Fruit fly (Drosophila melanogaster): ENCODE results near the gene Elovl7.

The Elovl7 gene

DNA sequence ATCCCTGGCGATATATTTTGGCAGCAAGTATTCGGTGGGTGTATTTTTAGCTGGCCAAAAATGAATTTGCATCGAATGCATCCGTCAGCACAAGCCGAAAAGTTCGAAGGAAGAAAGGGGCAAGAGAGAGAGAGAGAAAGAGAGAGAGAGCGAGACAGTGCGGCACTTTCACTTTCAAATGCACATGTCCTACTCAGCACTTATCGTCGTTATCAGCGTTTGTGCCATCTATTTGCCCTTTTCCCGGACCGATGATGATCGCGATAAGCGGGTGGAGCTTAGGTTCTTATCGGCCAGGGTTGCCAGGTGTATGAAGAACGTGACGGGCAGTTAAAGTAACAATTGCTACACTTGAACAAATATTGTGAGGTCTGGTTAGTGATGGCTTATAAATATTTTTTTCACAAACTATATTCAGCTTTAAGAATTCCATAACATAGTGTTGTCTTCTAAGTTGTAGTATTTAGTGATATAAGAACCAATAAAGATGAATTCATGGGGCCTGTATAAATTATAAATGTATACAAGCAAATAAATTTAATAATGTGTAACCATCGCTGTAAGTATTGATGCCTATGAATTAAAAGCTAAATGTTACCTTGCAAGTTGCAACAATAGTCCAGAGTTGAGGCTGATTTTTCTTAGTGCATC lies 50.8 kb downstream of the Elovl7 start (continued):
- TF ChIP-seq MESR4 (GFP tag; optimal IDR thresholded peaks at IDR 0.05) (no peak), trem (tag; optimal IDR thresholded peaks at IDR 0.05) (no peak), dmrt11E (tag; optimal IDR thresholded peaks at IDR 0.05) (peak; percentile 17), Oaz (GFP tag; IDR thresholded peaks at IDR 0.05) (no peak), CG3065 (GFP tag; optimal IDR thresholded peaks at IDR 0.05) (no peak), tna (GFP tag; IDR thresholded peaks at IDR 0.05; ENCODE audit: partially characterized antibody) (no peak), Mes4 (GFP tag; optimal IDR thresholded peaks at IDR 0.05) (no peak), hth (optimal IDR thresholded peaks at IDR 0.05) (no peak), Sin3A (optimal IDR thresholded peaks at IDR 0.05) (no peak), crp (GFP tag; optimal IDR thresholded peaks at IDR 0.05) (no peak), gem (tag; optimal IDR thresholded peaks at IDR 0.05) (peak; percentile 17)

DNA sequence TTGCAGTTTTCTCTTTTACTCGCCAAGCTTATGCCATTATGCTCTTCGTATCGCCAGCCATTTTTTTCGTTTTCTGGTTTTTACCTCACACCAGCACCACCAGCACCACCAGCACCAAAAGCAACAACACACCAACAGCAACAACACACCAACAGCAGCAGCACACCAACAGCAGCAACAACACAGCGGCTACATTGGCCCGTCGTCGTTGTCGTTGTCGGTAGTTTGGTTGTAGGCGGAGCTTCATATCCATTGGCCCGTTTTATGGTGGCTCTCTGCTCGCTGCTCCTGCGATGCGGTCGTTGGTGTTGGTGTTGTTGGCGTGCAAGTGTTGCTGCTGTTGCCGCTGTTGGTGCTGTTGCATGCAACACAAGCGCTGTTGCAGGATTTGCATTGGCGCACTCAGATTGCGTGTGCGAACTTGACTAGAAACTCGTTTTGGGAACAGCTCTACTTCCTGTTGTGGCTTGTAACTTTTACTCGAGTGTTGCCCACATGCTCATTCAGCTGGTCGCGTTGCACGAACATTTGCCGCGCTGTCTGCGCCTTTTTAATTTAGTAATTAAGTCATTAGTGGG lies 58.8 kb downstream of the Elovl7 start:
- TF ChIP-seq CG5180 (GFP tag; optimal IDR thresholded peaks at IDR 0.05) (peak; percentile 84), CG4360 (GFP tag; IDR thresholded peaks at IDR 0.05) (peak; percentile 91), CG6854 (GFP tag; optimal IDR thresholded peaks at IDR 0.05) (no peak), CG6791 (GFP tag; IDR thresholded peaks at IDR 0.05; ENCODE audit: partially characterized antibody) (no peak), Nf-YB (GFP tag; optimal IDR thresholded peaks at IDR 0.05) (peak; percentile 99), CG15514 (GFP tag; optimal IDR thresholded peaks at IDR 0.05) (no peak), chinmo (GFP tag; IDR thresholded peaks at IDR 0.05; ENCODE audit: partially characterized antibody) (peak; percentile 66; the same call in 1 of the 4 replicates), Myb (GFP tag; optimal IDR thresholded peaks at IDR 0.05) (no peak), dmrt11E (tag; optimal IDR thresholded peaks at IDR 0.05) (no peak), HLHmδ (GFP tag; optimal IDR thresholded peaks at IDR 0.05) (no peak), vvl (GFP tag; IDR thresholded peaks at IDR 0.05) (no peak), HLH4C (GFP tag; IDR thresholded peaks at IDR 0.05; ENCODE audit: partially characterized antibody) (0 out of 3 replicates have a peak, but pooled peaks have one; percentile 34), CG9817 (tag; optimal IDR thresholded peaks at IDR 0.05) (no peak), D (optimal IDR thresholded peaks at IDR 0.05) (peak; percentile 32), D (GFP tag; optimal IDR thresholded peaks at IDR 0.05) (no peak), CoRest (tag; optimal IDR thresholded peaks at IDR 0.05) (peak; percentile 1), CG2199 (GFP tag; IDR thresholded peaks at IDR 0.05) (0 out of 3 replicates have a peak, but pooled peaks have one; percentile 55), Aef1 (GFP tag; IDR thresholded peaks at IDR 0.05) (peak; percentile 70), nom (GFP tag; optimal IDR thresholded peaks at IDR 0.05) (peak; percentile 23), CG42726 (GFP tag; IDR thresholded peaks at IDR 0.05; ENCODE audit: partially characterized antibody) (0 out of 2 replicates have a peak, but pooled peaks have one; percentile 34), cg (GFP tag; optimal IDR thresholded peaks at IDR 0.05) (peak; percentile 74), Jarid2 (GFP tag; optimal IDR thresholded peaks at IDR 0.05) (peak; percentile 48), CG3163 (GFP tag; optimal IDR thresholded peaks at IDR 0.05) (peak; percentile 4), Nf-YC (tag; optimal IDR thresholded peaks at IDR 0.05) (peak; percentile 97), Deaf1 (tag; optimal IDR thresholded peaks at IDR 0.05) (peak; percentile 62), CG2712 (tag; optimal IDR thresholded peaks at IDR 0.05) (no peak), CG13287 (GFP tag; IDR thresholded peaks at IDR 0.05; ENCODE audit: partially characterized antibody) (peak; percentile 14; the same call in 1 of the 2 replicates), CG11093 (GFP tag; IDR thresholded peaks at IDR 0.05) (0 out of 3 replicates have a peak, but pooled peaks have one; percentile 15), nerfin-1 (tag; optimal IDR thresholded peaks at IDR 0.05) (no peak), Nf-YA (GFP tag; IDR thresholded peaks at IDR 0.05) (peak; percentile 73)

Measured in whole organism, embryonic.